Fruit fly (Drosophila melanogaster): Measurements from ENCODE around the gene Nup153.

The Nup153 gene

DNA sequence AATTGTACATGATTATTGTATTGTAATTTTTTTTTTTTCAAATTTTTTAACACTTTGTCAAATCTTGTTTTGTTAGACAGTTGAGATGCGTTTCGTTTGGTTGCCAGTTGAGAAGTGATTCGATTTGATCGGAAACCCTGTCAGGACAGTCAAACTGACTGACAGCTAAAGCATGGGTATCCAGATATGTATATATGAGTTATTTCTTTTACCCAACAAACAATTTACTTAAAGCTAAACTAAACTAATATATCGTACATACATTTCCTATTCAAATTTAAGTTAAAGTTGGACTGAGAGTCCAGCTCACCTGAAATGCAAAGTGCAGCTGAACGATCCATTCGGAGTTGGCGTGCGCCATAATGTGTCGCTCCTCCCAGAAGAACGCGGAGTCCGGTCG is 33.1 kb downstream of the Nup153 start, which contains the start of gene CG9777:
Gene CG9777, minus strand, starts transcription at position 101 of the 400 bp plus-strand sequence.
- TF ChIP-seq CG8159 (tag; optimal IDR thresholded peaks at IDR 0.05), result no peak
- no peak for TF ChIP-seq CG8301 (tag; optimal IDR thresholded peaks at IDR 0.05)
- no peak for TF ChIP-seq CG4496 (GFP tag; IDR thresholded peaks at IDR 0.05)
- no peak for TF ChIP-seq Ets98B (GFP tag; IDR thresholded peaks at IDR 0.05)
- TF ChIP-seq EcR (GFP tag; optimal IDR thresholded peaks at IDR 0.05), result no peak
- TF ChIP-seq fd96Ca (GFP tag; IDR thresholded peaks at IDR 0.05), result no peak
- TF ChIP-seq CG32121 (GFP tag; IDR thresholded peaks at IDR 0.05), result no peak

DNA sequence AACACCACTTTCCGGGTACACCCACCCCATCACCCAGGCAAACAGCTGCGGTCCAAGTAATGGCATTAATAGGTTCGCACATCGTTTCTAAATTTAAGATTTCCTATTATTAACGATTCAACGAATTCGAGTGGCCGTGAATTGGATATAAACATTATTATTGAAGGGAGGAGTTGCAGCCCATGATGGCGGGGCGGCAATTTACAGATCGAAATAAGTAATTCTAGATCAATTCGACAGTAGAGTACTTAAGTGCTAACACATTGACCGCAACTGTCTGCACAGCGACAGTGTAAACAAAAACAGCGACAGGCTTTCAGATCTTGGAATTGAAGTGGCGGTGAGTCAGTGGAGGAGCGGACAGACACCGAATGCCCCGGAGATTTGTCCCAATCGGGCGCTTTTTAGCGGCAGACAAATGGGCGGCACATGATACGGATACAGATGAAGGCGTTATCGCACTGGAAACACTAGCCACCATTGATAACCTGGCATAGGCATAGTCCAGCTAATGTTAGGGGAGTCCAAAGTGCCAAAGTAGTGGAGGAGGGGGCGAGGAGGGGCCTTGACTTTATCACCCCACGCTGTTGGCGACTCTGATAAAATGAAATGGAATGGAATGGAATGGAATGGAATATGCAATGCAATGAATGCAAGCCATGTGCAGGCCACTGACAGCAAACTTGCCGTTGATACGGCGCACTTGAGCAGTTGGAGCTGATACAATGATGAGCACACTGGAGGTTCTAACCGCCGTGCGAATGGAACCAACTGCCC is 34.3 kb downstream of the Nup153 start:
- TF ChIP-seq EcR (GFP tag; optimal IDR thresholded peaks at IDR 0.05) (peak; percentile 32), gl (tag; optimal IDR thresholded peaks at IDR 0.05) (peak; percentile 63), CG4496 (GFP tag; IDR thresholded peaks at IDR 0.05) (peak; percentile 65; the same call in 2 of the 3 replicates), CG15710 (tag; optimal IDR thresholded peaks at IDR 0.05) (peak; percentile 8), Pif1B (GFP tag; optimal IDR thresholded peaks at IDR 0.05) (no peak), CG10348 (GFP tag; IDR thresholded peaks at IDR 0.05) (no peak), CG14655 (GFP tag; optimal IDR thresholded peaks at IDR 0.05) (peak; percentile 71), CG32121 (GFP tag; IDR thresholded peaks at IDR 0.05) (peak; percentile 65), CG34367 (tag; optimal IDR thresholded peaks at IDR 0.05) (no peak), Snoo (tag; optimal IDR thresholded peaks at IDR 0.05) (no peak), fd96Ca (GFP tag; IDR thresholded peaks at IDR 0.05) (peak; percentile 66; the same call in 2 of the 3 replicates), CG12605 (GFP tag; IDR thresholded peaks at IDR 0.05) (peak; percentile 34; the same call in 1 of the 2 replicates), CG9948 (tag; optimal IDR thresholded peaks at IDR 0.05) (no peak), CG17806 (tag; optimal IDR thresholded peaks at IDR 0.05) (no peak), CG8159 (tag; optimal IDR thresholded peaks at IDR 0.05) (peak; percentile 21), CG13204 (GFP tag; optimal IDR thresholded peaks at IDR 0.05) (peak; percentile 41), CG8301 (tag; optimal IDR thresholded peaks at IDR 0.05) (peak; percentile 10), D1 (tag; optimal IDR thresholded peaks at IDR 0.05) (no peak), Ets98B (GFP tag; IDR thresholded peaks at IDR 0.05) (peak; percentile 30; the same call in 1 of the 2 replicates), Pif1A (GFP tag; optimal IDR thresholded peaks at IDR 0.05) (no peak), rn (GFP tag; IDR thresholded peaks at IDR 0.05) (peak; percentile 2; the same call in 1 of the 2 replicates)

dm6 chrX:16637106-16637590 is 38.1 kb downstream of the Nup153 start, which contains the start of gene Rok:
Gene Rok (minus strand): TSS chrX:16637414.
- TF ChIP-seq CG17806 (tag; optimal IDR thresholded peaks at IDR 0.05) (no peak), Snoo (tag; optimal IDR thresholded peaks at IDR 0.05) (no peak), CG13204 (GFP tag; optimal IDR thresholded peaks at IDR 0.05) (peak; percentile 41), EcR (GFP tag; optimal IDR thresholded peaks at IDR 0.05) (peak; percentile 22), CG9948 (tag; optimal IDR thresholded peaks at IDR 0.05) (no peak), CG14655 (GFP tag; optimal IDR thresholded peaks at IDR 0.05) (no peak)

dm6 chrX:16637594-16638485 is 38.8 kb downstream of the Nup153 start, which contains the start of gene RpS19a:
Gene RpS19a (plus strand): TSS chrX:16637894.
- no peak for TF ChIP-seq CG10348 (GFP tag; IDR thresholded peaks at IDR 0.05)
- no peak; the same call in 2 of the 3 replicates for TF ChIP-seq fd96Ca (GFP tag; IDR thresholded peaks at IDR 0.05)
- TF ChIP-seq CG32121 (GFP tag; IDR thresholded peaks at IDR 0.05), result no peak
- peak; percentile 15 for TF ChIP-seq CG8301 (tag; optimal IDR thresholded peaks at IDR 0.05)
- peak; percentile 54 for TF ChIP-seq CG14655 (GFP tag; optimal IDR thresholded peaks at IDR 0.05)
- TF ChIP-seq rn (GFP tag; IDR thresholded peaks at IDR 0.05), result peak; percentile 57
- peak; percentile 14 for TF ChIP-seq CG9948 (tag; optimal IDR thresholded peaks at IDR 0.05)
- TF ChIP-seq CG12605 (GFP tag; IDR thresholded peaks at IDR 0.05), result 0 out of 2 replicates have a peak, but pooled peaks have one; percentile 35
- TF ChIP-seq CG17806 (tag; optimal IDR thresholded peaks at IDR 0.05), result no peak
- peak; percentile 85 for TF ChIP-seq CG4496 (GFP tag; IDR thresholded peaks at IDR 0.05)
- TF ChIP-seq EcR (GFP tag; optimal IDR thresholded peaks at IDR 0.05), result no peak
- peak; percentile 65 for TF ChIP-seq Pif1B (GFP tag; optimal IDR thresholded peaks at IDR 0.05)
- peak; percentile 41 for TF ChIP-seq gl (tag; optimal IDR thresholded peaks at IDR 0.05)
- TF ChIP-seq CG13204 (GFP tag; optimal IDR thresholded peaks at IDR 0.05), result peak; percentile 59
- TF ChIP-seq CG34367 (tag; optimal IDR thresholded peaks at IDR 0.05), result peak; percentile 70
- peak; percentile 24 for TF ChIP-seq Ets98B (GFP tag; IDR thresholded peaks at IDR 0.05)
- no peak for TF ChIP-seq D1 (tag; optimal IDR thresholded peaks at IDR 0.05)
- TF ChIP-seq Snoo (tag; optimal IDR thresholded peaks at IDR 0.05), result peak; percentile 83
- TF ChIP-seq CG15710 (tag; optimal IDR thresholded peaks at IDR 0.05), result peak; percentile 38
- peak; percentile 64 for TF ChIP-seq Pif1A (GFP tag; optimal IDR thresholded peaks at IDR 0.05)
- peak; percentile 46 for TF ChIP-seq CG8159 (tag; optimal IDR thresholded peaks at IDR 0.05)

Measured in whole organism, pupa.